Fruit fly (Drosophila melanogaster) whole organism, embryonic: ENCODE results near the gene CG33203.

Experiments
- CG16813 ChIP-seq: fragments of 200-800 bp; sonication (Bioruptor generic); IDR thresholded peaks from 3 replicates; pipeline ENCODE4 v1.3.6; 2022; ENCODE audit warnings: missing biosample characterization, missing genetic modification characterization; ENCODE audit not compliant: partially characterized antibody
- Doc3 ChIP-seq: fragments of 200-800 bp; sonication (Bioruptor generic); IDR thresholded peaks from 3 replicates; pipeline ENCODE4 v1.3.6; 2022; ENCODE audit warnings: missing biosample characterization, missing genetic modification characterization; ENCODE audit not compliant: partially characterized antibody
- Hr78 ChIP-seq, 2 experiments: fragments of 200-800 bp in 1 of 2; fragments of >200 bp in 1 of 2; sonication (Bioruptor generic) in 1 of 2; optimal IDR thresholded peaks; 2 replicates each; lab custom pipeline; 2017 to 2019; ENCODE audit warnings: missing biosample characterization in 2 of 2, missing genetic modification characterization in 2 of 2, mild to moderate bottlenecking in 1 of 2, moderate library complexity in 1 of 2
- Nf-YA ChIP-seq: fragments of 200-800 bp; sonication (Bioruptor generic); IDR thresholded peaks from 2 replicates; pipeline ENCODE4 v1.3.6; 2022; ENCODE audit warnings: missing biosample characterization, missing genetic modification characterization
- Nf-YC ChIP-seq: fragments of 200-800 bp; optimal IDR thresholded peaks from 3 replicates; lab custom pipeline; 2019; ENCODE audit warnings: missing biosample characterization, mild to moderate bottlenecking, missing genetic modification characterization, moderate library complexity
- Sry-β ChIP-seq: fragments of 200-800 bp; sonication (Bioruptor generic); optimal IDR thresholded peaks from 2 replicates; lab custom pipeline; 2018; ENCODE audit warnings: missing biosample characterization, mild to moderate bottlenecking, missing genetic modification characterization, moderate library complexity
- Trl ChIP-seq, 3 experiments: fragments of >200 bp in 2 of 3; fragments of 200-800 bp in 1 of 3; sonication (Bioruptor generic) in 1 of 3; optimal IDR thresholded peaks; 2 replicates in 1 of 3; 3 replicates in 2 of 3; lab custom pipeline; 2016 to 2017; ENCODE audit warnings: missing biosample characterization in 1 of 3, missing genetic modification characterization in 1 of 3
- klu ChIP-seq: fragments of 200-800 bp; sonication (Bioruptor generic); IDR thresholded peaks from 2 replicates; pipeline ENCODE4 v1.3.6; 2022; ENCODE audit warnings: missing biosample characterization, missing genetic modification characterization
- oc ChIP-seq: fragments of 200-800 bp; sonication (Bioruptor generic); optimal IDR thresholded peaks from 2 replicates; lab custom pipeline; 2018; ENCODE audit warnings: missing biosample characterization, mild to moderate bottlenecking, missing genetic modification characterization, moderate library complexity
- onecut ChIP-seq: fragments of 200-800 bp; sonication (Bioruptor generic); IDR thresholded peaks from 2 replicates; pipeline ENCODE4 v1.3.6; 2022; ENCODE audit warnings: missing biosample characterization, missing genetic modification characterization
- schlank ChIP-seq: fragments of 200-800 bp; sonication (Bioruptor generic); optimal IDR thresholded peaks from 2 replicates; lab custom pipeline; 2018; ENCODE audit warnings: missing biosample characterization, mild to moderate bottlenecking, missing genetic modification characterization
- tx ChIP-seq: fragments of 200-800 bp; sonication (Bioruptor generic); optimal IDR thresholded peaks from 2 replicates; lab custom pipeline; 2016; ENCODE audit warnings: missing biosample characterization, missing genetic modification characterization

DNA sequence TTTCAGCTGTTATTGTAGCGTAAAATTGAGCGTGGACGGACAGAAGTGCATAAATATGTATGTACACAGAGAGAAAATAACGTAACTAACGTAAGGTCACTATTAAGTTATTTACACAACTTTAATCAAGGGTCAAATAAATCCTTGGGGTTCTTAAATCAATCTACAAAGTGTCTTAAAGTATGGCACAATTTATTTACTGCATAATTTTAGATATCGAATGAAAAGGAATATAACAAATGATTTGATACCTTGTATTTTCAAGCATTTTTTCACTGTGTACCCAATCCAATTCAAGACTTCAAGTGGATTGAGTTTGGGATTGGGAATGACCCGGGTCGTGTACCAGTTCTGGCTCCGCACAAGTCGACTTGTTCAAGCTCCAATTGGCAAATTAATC lies 45.5 kb downstream of the CG33203 start:
- TF ChIP-seq Doc3 (GFP tag; lab: Robert Waterston, UW): no peak
- no peak for TF ChIP-seq Hr78 (GFP tag; optimal IDR thresholded peaks at IDR 0.05; lab: Kevin White, UChicago)
- TF ChIP-seq oc: no peak
- no peak for TF ChIP-seq onecut
- TF ChIP-seq tx (GFP tag; lab: Kevin White, UChicago): no peak
- no peak for TF ChIP-seq Nf-YC
- TF ChIP-seq CG16813 (GFP tag; lab: Robert Waterston, UW): no peak
- TF ChIP-seq Trl (optimal IDR thresholded peaks at IDR 0.05; lab: Kevin White, UChicago): no peak
- TF ChIP-seq Trl (GFP tag; optimal IDR thresholded peaks at IDR 0.05; lab: Kevin White, UChicago): no peak
- no peak for TF ChIP-seq Sry-β
- TF ChIP-seq klu: no peak
- no peak for TF ChIP-seq Nf-YA
- no peak for TF ChIP-seq schlank (tag; lab: Kevin White, UChicago)
